Fruit fly (Drosophila melanogaster): ENCODE data around the gene CG31076.

DNA sequence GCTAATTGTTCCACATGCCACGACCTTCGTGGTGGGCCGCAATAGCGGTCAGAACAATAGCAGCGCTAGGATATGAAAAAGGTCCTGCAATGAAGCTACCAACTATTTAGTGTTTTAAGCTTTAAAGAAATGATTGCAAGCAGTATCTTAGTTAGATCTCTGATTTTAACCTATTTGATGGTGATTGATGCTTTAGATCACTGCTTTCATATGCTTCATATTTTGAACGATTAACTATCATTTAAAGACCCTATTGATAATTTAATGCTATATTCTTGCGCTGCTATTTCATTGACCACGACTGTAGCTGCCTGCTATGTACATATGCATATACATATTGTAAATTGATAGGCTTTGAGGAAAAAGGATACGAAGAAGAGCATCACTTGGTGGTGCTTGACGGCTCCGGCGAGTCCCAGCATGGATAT, 25.9 kb downstream of the CG31076 start:
- peak; percentile 24 for TF ChIP-seq fru (GFP tag; optimal IDR thresholded peaks at IDR 0.05)
- no peak for TF ChIP-seq usp (GFP tag; optimal IDR thresholded peaks at IDR 0.05)
- peak; percentile 19 for TF ChIP-seq woc (GFP tag; optimal IDR thresholded peaks at IDR 0.05)
- TF ChIP-seq pan (optimal IDR thresholded peaks at IDR 0.05): no peak
- no peak for TF ChIP-seq Abd-B (GFP tag; optimal IDR thresholded peaks at IDR 0.05)
- TF ChIP-seq psq (GFP tag; optimal IDR thresholded peaks at IDR 0.05): no peak
- no peak for TF ChIP-seq lola (GFP tag; optimal IDR thresholded peaks at IDR 0.05)
- TF ChIP-seq Sp1 (GFP tag; optimal IDR thresholded peaks at IDR 0.05): peak; percentile 40
- TF ChIP-seq N (GFP tag; optimal IDR thresholded peaks at IDR 0.05): no peak
- TF ChIP-seq br (GFP tag; optimal IDR thresholded peaks at IDR 0.05): peak; percentile 36
- TF ChIP-seq Hr78 (GFP tag; optimal IDR thresholded peaks at IDR 0.05): no peak
- peak; percentile 64 for TF ChIP-seq sage (GFP tag; optimal IDR thresholded peaks at IDR 0.05)
- no peak for TF ChIP-seq CrebA (GFP tag; optimal IDR thresholded peaks at IDR 0.05; ENCODE audit: borderline replicate concordance)
- TF ChIP-seq CG32264 (GFP tag; optimal IDR thresholded peaks at IDR 0.05): no peak

All from whole organism, wandering third instar larva.